Fruit fly (Drosophila melanogaster) whole organism, pupa: ENCODE results near the gene CG1136.

Experiments used
- D1 ChIP-seq: fragments of 200-800 bp; sonication (Bioruptor generic); optimal IDR thresholded peaks from 2 replicates; lab custom pipeline; 2018; ENCODE audit warnings: missing biosample characterization, mild to moderate bottlenecking, missing genetic modification characterization, moderate library complexity
- EcR ChIP-seq: fragments of 200-800 bp; sonication (Bioruptor generic); optimal IDR thresholded peaks from 3 replicates; lab custom pipeline; 2019; ENCODE audit warnings: missing biosample characterization, missing genetic modification characterization, mild to moderate bottlenecking, moderate library complexity, missing genetic modification reagents
- Ets98B ChIP-seq: fragments of 200-800 bp; sonication (Bioruptor generic); IDR thresholded peaks from 2 replicates; pipeline ENCODE4 v1.3.6; 2022; ENCODE audit warnings: missing biosample characterization, missing genetic modification characterization
- Pif1A ChIP-seq: fragments of 200-800 bp; sonication (Bioruptor generic); optimal IDR thresholded peaks from 3 replicates; lab custom pipeline; 2016; ENCODE audit warnings: missing biosample characterization, missing genetic modification characterization
- Snoo ChIP-seq: fragments of 200-800 bp; sonication (Bioruptor generic); optimal IDR thresholded peaks from 3 replicates; lab custom pipeline; 2017; ENCODE audit warnings: missing biosample characterization, mild to moderate bottlenecking, missing genetic modification characterization, inconsistent platforms

DNA sequence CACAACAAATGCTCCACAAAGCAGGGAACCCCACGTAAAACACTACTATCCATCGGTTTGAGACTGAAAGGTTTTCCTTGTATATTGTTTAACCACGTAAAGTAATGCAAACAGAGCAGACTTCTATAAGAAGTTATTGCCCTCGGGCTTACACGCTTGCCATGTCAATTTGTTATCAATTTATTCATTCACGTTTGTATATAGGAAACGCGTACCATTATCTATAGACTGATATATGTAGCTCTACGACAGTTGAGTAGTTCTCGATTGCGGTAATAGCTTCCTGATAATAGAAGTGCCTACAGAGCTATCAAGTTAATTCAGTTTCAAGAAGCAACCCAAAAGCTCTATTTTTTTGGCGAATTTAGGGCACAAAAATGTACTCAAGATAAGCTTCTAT, 52.8 kb downstream of the CG1136 start:
- no peak for TF ChIP-seq Pif1A (GFP tag; lab: Kevin White, UChicago)
- no peak for TF ChIP-seq Ets98B
- no peak for TF ChIP-seq D1
- no peak for TF ChIP-seq Snoo
- TF ChIP-seq EcR (GFP tag; lab: Kevin White, UChicago): peak; percentile 70
